Fruit fly (Drosophila melanogaster): ENCODE measurements around the gene zuc.
A peak's percentile ranks its signal among the peaks of the same experiment; 100 is the strongest.

- TF ChIP-seq CG32006 (GFP tag; optimal IDR thresholded peaks at IDR 0.05) (peak; percentile 2), CG16779 (tag; optimal IDR thresholded peaks at IDR 0.05) (no peak), OdsH (GFP tag; optimal IDR thresholded peaks at IDR 0.05) (no peak), CG3919 (GFP tag; optimal IDR thresholded peaks at IDR 0.05) (no peak)
These were observed 12.7 kb downstream of the zuc start for dm6 chr2L:11976955-11977354.

Measured in whole organism, prepupa.